Worm (Caenorhabditis elegans): ENCODE measurements around the gene madf-11.
A peak's percentile ranks its signal among the peaks of the same experiment; 100 is the strongest.

The madf-11 gene

ce11 chrIII:5591668-5592149, 11.6 kb downstream of the madf-11 start, which contains the start of the genes ddx-15 and ucr-1 (continued):
- TF ChIP-seq ZK185.1 (tag; optimal IDR thresholded peaks at IDR 0.05; ENCODE audit: poor library complexity, severe bottlenecking): no peak
- TF ChIP-seq ztf-6 (GFP tag; IDR thresholded peaks at IDR 0.05): no peak
- peak; percentile 53 for TF ChIP-seq dpl-1 (GFP tag; optimal IDR thresholded peaks at IDR 0.05)
- TF ChIP-seq F33H1.4 (GFP tag; IDR thresholded peaks at IDR 0.05): peak; percentile 96
- TF ChIP-seq zfh-2 (GFP tag; conservative IDR thresholded peaks at IDR 0.05): no peak
- TF ChIP-seq let-526 (GFP tag; IDR thresholded peaks at IDR 0.05): no peak
- no peak for TF ChIP-seq ama-1 (optimal IDR thresholded peaks at IDR 0.05)
- TF ChIP-seq ama-1 (GFP tag; optimal IDR thresholded peaks at IDR 0.05): no peak
- no peak for TF ChIP-seq lir-1 (GFP tag; conservative IDR thresholded peaks at IDR 0.05)
- no peak for TF ChIP-seq ceh-40 (GFP tag; IDR thresholded peaks at IDR 0.05)
- TF ChIP-seq hsf-1 (GFP tag; IDR thresholded peaks at IDR 0.05): no peak
- no peak for TF ChIP-seq F10E7.11 (tag; optimal IDR thresholded peaks at IDR 0.05)
- TF ChIP-seq attf-6 (GFP tag; IDR thresholded peaks at IDR 0.05): no peak
- no peak for TF ChIP-seq tlf-1 (GFP tag; optimal IDR thresholded peaks at IDR 0.05)
- no peak for TF ChIP-seq F57C9.4 (tag; optimal IDR thresholded peaks at IDR 0.05)
- no peak for TF ChIP-seq B0336.3 (GFP tag; IDR thresholded peaks at IDR 0.05)
- TF ChIP-seq lsy-27 (tag; optimal IDR thresholded peaks at IDR 0.05; ENCODE audit: borderline replicate concordance, insufficient read depth): no peak
- TF ChIP-seq Y56A3A.18 (GFP tag; IDR thresholded peaks at IDR 0.05): no peak
- no peak for TF ChIP-seq lag-1 (GFP tag; IDR thresholded peaks at IDR 0.05)
- no peak for TF ChIP-seq madf-10 (tag; optimal IDR thresholded peaks at IDR 0.05)
- no peak for TF ChIP-seq T26A5.8 (tag; optimal IDR thresholded peaks at IDR 0.05)
- no peak for TF ChIP-seq tbx-9 (tag; optimal IDR thresholded peaks at IDR 0.05; ENCODE audit: borderline replicate concordance)
- peak; percentile 79 for TF ChIP-seq madf-6 (GFP tag; IDR thresholded peaks at IDR 0.05)
- TF ChIP-seq Y95B8A.8 (GFP tag; IDR thresholded peaks at IDR 0.05): no peak
- TF ChIP-seq snpc-3.4 (tag; optimal IDR thresholded peaks at IDR 0.05): peak; percentile 56
- TF ChIP-seq ztf-26 (tag; optimal IDR thresholded peaks at IDR 0.05): no peak
- TF ChIP-seq Y53F4B.3 (GFP tag; IDR thresholded peaks at IDR 0.05): no peak
- no peak for TF ChIP-seq die-1 (tag; optimal IDR thresholded peaks at IDR 0.05)
- TF ChIP-seq K12H6.12 (tag; optimal IDR thresholded peaks at IDR 0.05): no peak
- no peak for TF ChIP-seq bed-1 (GFP tag; IDR thresholded peaks at IDR 0.05)
- peak; percentile 47 for TF ChIP-seq F23B12.7 (tag; optimal IDR thresholded peaks at IDR 0.05; ENCODE audit: insufficient read depth)
- TF ChIP-seq mes-4 (tag; optimal IDR thresholded peaks at IDR 0.05): no peak
- peak; percentile 86 for TF ChIP-seq hmg-1.2 (GFP tag; IDR thresholded peaks at IDR 0.05)
- no peak for TF ChIP-seq madf-3 (GFP tag; IDR thresholded peaks at IDR 0.05)
- TF ChIP-seq mxl-1 (tag; optimal IDR thresholded peaks at IDR 0.05): no peak
- no peak for TF ChIP-seq gei-17 (GFP tag; optimal IDR thresholded peaks at IDR 0.05)
- TF ChIP-seq D2030.7 (GFP tag; IDR thresholded peaks at IDR 0.05): peak; percentile 62
- TF ChIP-seq unc-62 (GFP tag; optimal IDR thresholded peaks at IDR 0.05): no peak
- no peak for TF ChIP-seq bed-2 (GFP tag; IDR thresholded peaks at IDR 0.05)
- no peak for TF ChIP-seq sea-2 (GFP tag; IDR thresholded peaks at IDR 0.05)
- no peak for TF ChIP-seq ceh-79 (tag; optimal IDR thresholded peaks at IDR 0.05)
- no peak for TF ChIP-seq T07F8.4 (tag; optimal IDR thresholded peaks at IDR 0.05)
- no peak for TF ChIP-seq F39B2.1 (GFP tag; IDR thresholded peaks at IDR 0.05)
- TF ChIP-seq fkh-3 (tag; optimal IDR thresholded peaks at IDR 0.05): no peak
- TF ChIP-seq F52B5.7 (tag; optimal IDR thresholded peaks at IDR 0.05): no peak
- TF ChIP-seq efl-1 (GFP tag; optimal IDR thresholded peaks at IDR 0.05): peak; percentile 40
- TF ChIP-seq lsl-1 (GFP tag; optimal IDR thresholded peaks at IDR 0.05): peak; percentile 66
- TF ChIP-seq xnd-1 (tag; optimal IDR thresholded peaks at IDR 0.05): no peak
- TF ChIP-seq ets-4 (GFP tag; optimal IDR thresholded peaks at IDR 0.05): no peak
- TF ChIP-seq nhr-90 (tag; optimal IDR thresholded peaks at IDR 0.05): no peak

Measured in whole organism, young adult.